Fruit fly (Drosophila melanogaster) whole organism, pupa: ENCODE data around the gene p24-2.
A peak's percentile ranks its signal among the peaks of the same experiment; 100 is the strongest.

Experiments used
- CG10348 ChIP-seq: fragments of 200-800 bp; sonication (Bioruptor generic); IDR thresholded peaks from 2 replicates; pipeline ENCODE4 v1.3.6; 2022; ENCODE audit warnings: missing biosample characterization, missing genetic modification characterization
- CG12605 ChIP-seq: fragments of 200-800 bp; sonication (Bioruptor generic); IDR thresholded peaks from 2 replicates; pipeline ENCODE4 v1.3.6; 2022; ENCODE audit warnings: missing biosample characterization, missing genetic modification characterization
- CG13204 ChIP-seq: fragments of 200-800 bp; sonication (Bioruptor generic); optimal IDR thresholded peaks from 2 replicates; lab custom pipeline; 2018; ENCODE audit warnings: missing biosample characterization, mild to moderate bottlenecking, missing genetic modification characterization, moderate library complexity
- CG14655 ChIP-seq: fragments of 200-800 bp; sonication (Bioruptor generic); optimal IDR thresholded peaks from 3 replicates; lab custom pipeline; 2017; ENCODE audit warnings: mild to moderate bottlenecking, missing biosample characterization, missing genetic modification reagents, missing genetic modification characterization
- CG15710 ChIP-seq: fragments of 200-800 bp; sonication (Bioruptor generic); optimal IDR thresholded peaks from 2 replicates; lab custom pipeline; 2018; ENCODE audit warnings: missing biosample characterization, mild to moderate bottlenecking, missing genetic modification characterization, moderate library complexity
- CG17806 ChIP-seq: fragments of 200-800 bp; sonication (Bioruptor generic); optimal IDR thresholded peaks from 2 replicates; lab custom pipeline; 2018; ENCODE audit warnings: missing biosample characterization, mild to moderate bottlenecking, missing genetic modification characterization, moderate library complexity
- CG32121 ChIP-seq: fragments of 200-800 bp; sonication (Bioruptor generic); IDR thresholded peaks from 2 replicates; pipeline ENCODE4 v1.3.6; 2022; ENCODE audit warnings: missing biosample characterization, missing genetic modification characterization
- CG34367 ChIP-seq: fragments of 200-800 bp; sonication (Bioruptor generic); optimal IDR thresholded peaks from 2 replicates; lab custom pipeline; 2018; ENCODE audit warnings: missing biosample characterization, mild to moderate bottlenecking, missing genetic modification characterization
- CG4496 ChIP-seq: fragments of 200-800 bp; sonication (Bioruptor generic); IDR thresholded peaks from 3 replicates; pipeline ENCODE4 v1.3.6; 2022; ENCODE audit warnings: missing biosample characterization, missing genetic modification characterization
- CG8159 ChIP-seq: fragments of 200-800 bp; sonication (Bioruptor generic); optimal IDR thresholded peaks from 3 replicates; lab custom pipeline; 2018; ENCODE audit warnings: missing biosample characterization, mild to moderate bottlenecking, missing genetic modification characterization, moderate library complexity
- CG8301 ChIP-seq: fragments of 200-800 bp; sonication (Bioruptor generic); optimal IDR thresholded peaks from 2 replicates; lab custom pipeline; 2018; ENCODE audit warnings: missing biosample characterization, mild to moderate bottlenecking, missing genetic modification characterization
- CG9948 ChIP-seq: fragments of 200-800 bp; sonication (Bioruptor generic); optimal IDR thresholded peaks from 2 replicates; lab custom pipeline; 2018; ENCODE audit warnings: missing biosample characterization, mild to moderate bottlenecking, missing genetic modification characterization, moderate library complexity
- D1 ChIP-seq: fragments of 200-800 bp; sonication (Bioruptor generic); optimal IDR thresholded peaks from 2 replicates; lab custom pipeline; 2018; ENCODE audit warnings: missing biosample characterization, mild to moderate bottlenecking, missing genetic modification characterization, moderate library complexity
- EcR ChIP-seq: fragments of 200-800 bp; sonication (Bioruptor generic); optimal IDR thresholded peaks from 3 replicates; lab custom pipeline; 2019; ENCODE audit warnings: missing biosample characterization, missing genetic modification characterization, mild to moderate bottlenecking, moderate library complexity, missing genetic modification reagents
- Ets98B ChIP-seq: fragments of 200-800 bp; sonication (Bioruptor generic); IDR thresholded peaks from 2 replicates; pipeline ENCODE4 v1.3.6; 2022; ENCODE audit warnings: missing biosample characterization, missing genetic modification characterization
- Pif1A ChIP-seq: fragments of 200-800 bp; sonication (Bioruptor generic); optimal IDR thresholded peaks from 3 replicates; lab custom pipeline; 2016; ENCODE audit warnings: missing biosample characterization, missing genetic modification characterization
- Pif1B ChIP-seq: fragments of 200-800 bp; sonication (Bioruptor generic); optimal IDR thresholded peaks from 3 replicates; lab custom pipeline; 2016; ENCODE audit warnings: missing biosample characterization, missing genetic modification characterization
- Snoo ChIP-seq: fragments of 200-800 bp; sonication (Bioruptor generic); optimal IDR thresholded peaks from 3 replicates; lab custom pipeline; 2017; ENCODE audit warnings: missing biosample characterization, mild to moderate bottlenecking, missing genetic modification characterization, inconsistent platforms
- fd96Ca ChIP-seq: fragments of 200-800 bp; sonication (Bioruptor generic); IDR thresholded peaks from 3 replicates; pipeline ENCODE4 v1.3.6; 2022; ENCODE audit warnings: missing biosample characterization, missing genetic modification characterization
- gl ChIP-seq: fragments of 200-800 bp; sonication (Bioruptor generic); optimal IDR thresholded peaks from 2 replicates; lab custom pipeline; 2018; ENCODE audit warnings: missing biosample characterization, mild to moderate bottlenecking, missing genetic modification characterization
- rn ChIP-seq: fragments of 200-800 bp; sonication (Bioruptor generic); IDR thresholded peaks from 2 replicates; pipeline ENCODE4 v1.3.6; 2022; ENCODE audit warnings: missing biosample characterization, missing genetic modification characterization

p24-2 gene

dm6 chr3R:9710886-9711285 lies 18.3 kb upstream of the p24-2 start, which contains the start of the genes trbd and dmt:
trbd (minus strand) TSS chr3R:9711037.
dmt (plus strand) TSS chr3R:9711142.
- TF ChIP-seq Ets98B (GFP tag; lab: Robert Waterston, UW) (no peak), EcR (GFP tag; lab: Kevin White, UChicago) (no peak), CG34367 (tag; lab: Kevin White, UChicago) (no peak), gl (tag; lab: Kevin White, UChicago) (no peak), CG13204 (no peak), Pif1B (no peak), Pif1A (GFP tag; lab: Kevin White, UChicago) (no peak), CG15710 (no peak), CG4496 (no peak), Snoo (tag; lab: Kevin White, UChicago) (no peak), fd96Ca (GFP tag; lab: Robert Waterston, UW) (no peak), CG14655 (GFP tag; lab: Kevin White, UChicago) (no peak), CG32121 (no peak), CG12605 (GFP tag; lab: Robert Waterston, UW) (no peak), CG8301 (tag; lab: Kevin White, UChicago) (no peak), rn (GFP tag; lab: Robert Waterston, UW) (no peak)
- TF ChIP-seq, all 21 proteins: peak for 0

dm6 chr3R:9710228-9710627 lies 17.6 kb upstream of the p24-2 start:
- no peak for TF ChIP-seq gl (tag; lab: Kevin White, UChicago)
- no peak for TF ChIP-seq CG8301 (tag; lab: Kevin White, UChicago)
- TF ChIP-seq D1 (tag; lab: Kevin White, UChicago), result no peak
- TF ChIP-seq rn (GFP tag; lab: Robert Waterston, UW), result no peak
- TF ChIP-seq CG13204, result no peak
- TF ChIP-seq CG34367 (tag; lab: Kevin White, UChicago), result no peak
- no peak for TF ChIP-seq Ets98B (GFP tag; lab: Robert Waterston, UW)
- TF ChIP-seq Pif1B, result no peak

DNA sequence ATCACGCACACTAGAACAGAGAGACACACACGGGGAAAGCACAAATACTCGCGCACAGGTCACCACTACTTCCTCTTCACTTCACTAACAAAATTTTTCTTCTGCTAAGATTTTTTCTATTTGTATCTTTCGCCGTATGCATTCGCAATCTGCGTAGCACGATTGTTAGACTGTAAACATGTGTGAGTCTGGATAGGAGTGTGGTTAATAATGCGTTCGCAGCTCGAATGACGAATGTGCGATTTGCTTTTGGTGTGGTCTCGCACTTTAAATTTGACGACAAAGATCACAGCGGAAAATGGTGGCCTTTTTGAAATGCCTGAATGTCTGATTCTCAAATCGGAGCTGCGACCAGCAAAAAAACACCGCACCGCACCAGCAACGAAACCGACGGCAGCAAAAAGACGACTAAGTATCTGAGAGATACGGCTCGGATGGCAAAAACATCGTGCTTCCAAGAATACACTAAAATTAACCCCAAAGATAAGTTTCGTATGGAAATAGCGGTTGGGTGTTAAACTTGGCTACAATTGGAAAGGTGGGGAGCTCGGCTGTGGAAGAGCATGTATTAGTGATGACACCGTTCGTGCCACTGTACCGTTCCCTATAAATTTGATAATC lies 12.5 kb upstream of the p24-2 start, which contains the start of gene Unc-115a:
Gene Unc-115a, minus strand, starts transcription at position 410 of the 621 bp plus-strand sequence.
- TF ChIP-seq CG15710, result peak; percentile 21
- TF ChIP-seq CG34367 (tag; lab: Kevin White, UChicago), result peak; percentile 35
- TF ChIP-seq CG17806 (tag; lab: Kevin White, UChicago), result peak; percentile 6
- TF ChIP-seq Snoo (tag; lab: Kevin White, UChicago), result peak; percentile 36
- peak; percentile 43 for TF ChIP-seq gl (tag; lab: Kevin White, UChicago)
- TF ChIP-seq CG8301 (tag; lab: Kevin White, UChicago), result no peak

DNA sequence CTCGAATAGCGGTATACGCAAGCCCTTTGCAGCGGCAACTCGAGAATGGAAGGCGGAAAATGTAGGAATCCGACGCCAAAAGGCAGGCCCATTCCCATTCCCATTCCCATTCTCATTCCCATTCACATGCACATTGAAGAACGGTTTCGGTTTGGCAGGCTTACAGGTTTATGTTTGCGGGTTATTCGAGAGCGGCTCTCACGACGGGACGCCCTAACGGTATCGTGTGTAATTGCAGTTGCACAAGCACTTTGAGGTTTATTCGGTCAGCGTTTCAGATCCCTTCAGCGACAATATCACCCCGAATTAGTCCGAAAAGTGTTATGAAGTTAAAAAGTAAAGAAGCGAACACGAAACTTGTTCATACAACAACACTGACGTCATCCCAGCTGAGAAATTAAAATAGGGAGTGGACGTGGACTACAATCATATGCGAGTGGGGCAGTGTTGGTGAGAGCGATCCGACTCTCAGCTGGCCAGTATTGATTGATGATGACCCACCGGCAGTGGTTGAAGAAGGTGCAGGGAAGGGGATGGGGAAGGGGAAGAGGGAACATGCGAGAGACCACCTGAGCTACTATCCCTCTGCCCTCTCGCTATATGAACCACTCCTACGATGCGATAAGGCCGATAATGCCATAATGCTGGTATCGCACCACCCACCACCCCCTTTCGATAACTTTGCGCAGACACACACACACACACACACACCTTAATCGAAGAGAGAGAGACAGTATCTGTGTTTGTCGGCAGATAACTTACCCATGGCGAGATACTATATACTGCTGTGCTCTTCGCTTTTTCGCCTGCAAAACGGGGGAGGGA lies 11.8 kb upstream of the p24-2 start:
- peak; percentile 27 for TF ChIP-seq EcR (GFP tag; lab: Kevin White, UChicago)
- TF ChIP-seq CG15710, result no peak

dm6 chr3R:9703273-9703672 lies 10.7 kb upstream of the p24-2 start:
- TF ChIP-seq CG14655 (GFP tag; lab: Kevin White, UChicago) (no peak), CG8301 (tag; lab: Kevin White, UChicago) (no peak), EcR (GFP tag; lab: Kevin White, UChicago) (peak; percentile 68), CG4496 (no peak), rn (GFP tag; lab: Robert Waterston, UW) (no peak), CG12605 (GFP tag; lab: Robert Waterston, UW) (no peak), CG17806 (tag; lab: Kevin White, UChicago) (no peak)

DNA sequence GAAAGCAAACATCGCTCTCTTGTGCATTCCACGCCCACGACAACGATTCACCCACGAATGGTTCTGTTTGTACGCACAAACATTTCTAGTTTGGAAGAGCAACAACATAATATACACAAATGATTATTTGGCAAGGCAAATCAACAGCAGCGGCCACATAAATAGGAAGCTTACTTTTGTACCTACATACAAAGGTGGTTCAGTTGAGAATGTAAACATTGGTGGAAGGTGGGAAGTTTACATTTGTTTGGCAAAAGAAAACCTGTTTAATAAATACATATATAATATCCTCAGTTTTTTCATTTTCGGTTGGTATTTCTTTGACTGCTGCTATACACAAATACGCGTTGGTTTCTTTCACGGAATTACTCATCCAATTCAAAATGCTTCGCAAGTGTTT lies 10.0 kb upstream of the p24-2 start:
- TF ChIP-seq CG34367 (tag; lab: Kevin White, UChicago), result peak; percentile 7
- TF ChIP-seq CG10348, result no peak
- peak; percentile 67 for TF ChIP-seq CG14655 (GFP tag; lab: Kevin White, UChicago)
- peak; percentile 71 for TF ChIP-seq CG8301 (tag; lab: Kevin White, UChicago)
- TF ChIP-seq Pif1B, result peak; percentile 37
- TF ChIP-seq CG9948 (tag; lab: Kevin White, UChicago), result peak; percentile 30
- no peak for TF ChIP-seq EcR (GFP tag; lab: Kevin White, UChicago)
- TF ChIP-seq CG32121, result no peak
- no peak for TF ChIP-seq Pif1A (GFP tag; lab: Kevin White, UChicago)
- peak; percentile 12 for TF ChIP-seq CG15710
- no peak for TF ChIP-seq fd96Ca (GFP tag; lab: Robert Waterston, UW)
- no peak for TF ChIP-seq rn (GFP tag; lab: Robert Waterston, UW)
- peak; percentile 38 for TF ChIP-seq CG17806 (tag; lab: Kevin White, UChicago)
- TF ChIP-seq D1 (tag; lab: Kevin White, UChicago), result no peak
- TF ChIP-seq CG12605 (GFP tag; lab: Robert Waterston, UW), result no peak
- peak; percentile 27 for TF ChIP-seq Snoo (tag; lab: Kevin White, UChicago)
- TF ChIP-seq Ets98B (GFP tag; lab: Robert Waterston, UW), result no peak
- no peak for TF ChIP-seq CG4496
- peak; percentile 33 for TF ChIP-seq CG8159 (tag; lab: Kevin White, UChicago)
- no peak for TF ChIP-seq CG13204
- no peak for TF ChIP-seq gl (tag; lab: Kevin White, UChicago)
